Worm (Caenorhabditis elegans) whole organism, L4 larva: Measurements from ENCODE around the gene ain-1.

Experiments used
- ceh-28 ChIP-seq: fragments of 150-350 bp; optimal IDR thresholded peaks from 2 replicates; lab custom pipeline; 2014; ENCODE audit warnings: missing biosample characterization, missing genetic modification reagents, missing genetic modification characterization
- nhr-28 ChIP-seq: fragments of 150-350 bp; optimal IDR thresholded peaks from 2 replicates; lab custom pipeline; 2014; ENCODE audit warnings: missing biosample characterization, missing genetic modification characterization

DNA sequence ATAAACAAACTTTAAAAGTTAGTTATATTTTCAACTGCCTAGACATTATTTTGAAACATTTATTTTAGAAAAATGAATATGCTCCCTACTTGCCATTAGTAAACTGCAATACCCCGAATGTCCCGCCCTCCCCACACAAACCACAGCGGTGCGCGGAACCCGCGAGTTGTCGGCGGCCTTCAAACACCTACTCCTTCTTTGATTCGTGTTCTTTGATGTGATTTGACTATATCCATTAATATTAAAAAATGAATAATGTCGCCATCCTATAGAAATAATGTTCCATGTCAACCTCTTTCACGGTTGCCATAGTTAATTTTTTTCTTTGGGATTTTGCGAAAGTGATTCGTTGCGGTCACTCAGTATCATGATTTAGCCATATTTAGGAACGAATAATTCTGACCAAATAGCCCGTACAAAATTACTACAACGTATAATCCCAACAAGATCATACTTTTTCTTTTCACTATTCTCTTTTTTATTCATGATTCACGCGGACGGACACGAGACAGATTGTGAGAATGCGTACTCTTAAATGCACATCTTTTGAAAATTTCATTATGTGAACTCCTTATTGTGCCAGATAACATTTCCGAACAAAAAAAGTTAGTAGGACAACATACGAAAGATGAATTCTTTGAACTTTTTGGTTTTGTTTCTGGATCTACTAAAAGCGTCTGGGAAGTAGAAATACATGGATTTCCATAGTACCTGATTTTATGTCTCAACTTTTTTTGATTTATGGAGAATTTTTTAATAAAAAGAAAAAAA lies 48.6 kb upstream of the ain-1 start:
- TF ChIP-seq nhr-28 (tag; lab: Kevin White, UChicago), result no peak
- no peak for TF ChIP-seq ceh-28 (tag; lab: Kevin White, UChicago)
